Worm (Caenorhabditis elegans) whole organism, L3 larva: ENCODE data around the gene tag-290.

Experiments used
- R02D3.7 ChIP-seq: fragments of 150-350 bp; optimal IDR thresholded peaks from 2 replicates; lab custom pipeline; 2014; ENCODE audit warnings: missing biosample characterization, missing genetic modification characterization
- ZK546.5 ChIP-seq: sonication (generic microtip); optimal IDR thresholded peaks from 2 replicates; lab custom pipeline; 2017; ENCODE audit warnings: missing biosample characterization, missing genetic modification characterization
- ama-1 ChIP-seq: fragments of 150-350 bp; optimal IDR thresholded peaks from 2 replicates; lab custom pipeline; 2018
- ceh-28 ChIP-seq: fragments of 150-350 bp; optimal IDR thresholded peaks from 2 replicates; lab custom pipeline; 2014; ENCODE audit warnings: missing biosample characterization, missing genetic modification reagents, missing genetic modification characterization
- ceh-82 ChIP-seq: fragments of 150-350 bp; optimal IDR thresholded peaks from 2 replicates; lab custom pipeline; 2014; ENCODE audit warnings: missing biosample characterization, missing genetic modification characterization
- ceh-9 ChIP-seq: sonication (generic microtip); optimal IDR thresholded peaks from 2 replicates; lab custom pipeline; 2018; ENCODE audit warnings: missing biosample characterization, missing genetic modification characterization
- daf-12 ChIP-seq: fragments of 150-350 bp; optimal IDR thresholded peaks from 2 replicates; lab custom pipeline; 2014; ENCODE audit warnings: missing biosample characterization, missing genetic modification reagents, missing genetic modification characterization
- egl-27 ChIP-seq: sonication (generic microtip); optimal IDR thresholded peaks from 4 replicates; lab custom pipeline; 2017; ENCODE audit warnings: missing biosample characterization, missing genetic modification reagents, missing genetic modification characterization
- egl-5 ChIP-seq: fragments of 150-350 bp; optimal IDR thresholded peaks from 2 replicates; lab custom pipeline; 2017; ENCODE audit warnings: missing biosample characterization, missing genetic modification reagents, missing genetic modification characterization, inconsistent platforms
- elt-2 ChIP-seq: sonication (generic microtip); optimal IDR thresholded peaks from 2 replicates; lab custom pipeline; 2016; ENCODE audit warnings: missing genetic modification reagents, mild to moderate bottlenecking, missing genetic modification characterization, missing compliant biosample characterization
- elt-3 ChIP-seq, 3 experiments: fragments of 150-350 bp in 1 of 3; sonication (generic microtip) in 2 of 3; optimal IDR thresholded peaks; 2 replicates in 2 of 3; 4 replicates in 1 of 3; lab custom pipeline; 2014 to 2017; ENCODE audit warnings: missing biosample characterization in 3 of 3, missing genetic modification characterization in 3 of 3
- eor-1 ChIP-seq, 2 experiments: fragments of 150-350 bp; optimal IDR thresholded peaks; 2 replicates each; lab custom pipeline; 2014 to 2018; ENCODE audit warnings: missing biosample characterization in 2 of 2, missing genetic modification characterization in 2 of 2
- fkh-10 ChIP-seq: sonication (generic microtip); optimal IDR thresholded peaks from 2 replicates; lab custom pipeline; 2017; ENCODE audit warnings: missing biosample characterization, missing genetic modification reagents, missing genetic modification characterization
- fkh-2 ChIP-seq: fragments of 150-350 bp; optimal IDR thresholded peaks from 2 replicates; lab custom pipeline; 2014; ENCODE audit warnings: missing biosample characterization, missing genetic modification reagents, missing genetic modification characterization
- fos-1 ChIP-seq: fragments of 150-350 bp; optimal IDR thresholded peaks from 2 replicates; lab custom pipeline; 2014; ENCODE audit warnings: missing biosample characterization, missing genetic modification characterization
- hmg-11 ChIP-seq: sonication (generic microtip); optimal IDR thresholded peaks from 2 replicates; lab custom pipeline; 2016; ENCODE audit warnings: missing genetic modification characterization, missing compliant biosample characterization
- jun-1 ChIP-seq: fragments of 150-350 bp; optimal IDR thresholded peaks from 2 replicates; lab custom pipeline; 2014; ENCODE audit warnings: missing biosample characterization, missing genetic modification reagents, missing genetic modification characterization
- mdl-1 ChIP-seq: fragments of 150-350 bp; optimal IDR thresholded peaks from 2 replicates; lab custom pipeline; 2014; ENCODE audit warnings: missing biosample characterization, missing genetic modification characterization
- nhr-12 ChIP-seq: fragments of 150-350 bp; optimal IDR thresholded peaks from 2 replicates; lab custom pipeline; 2014; ENCODE audit warnings: missing biosample characterization, missing genetic modification characterization
- nhr-23 ChIP-seq: fragments of 150-350 bp; optimal IDR thresholded peaks from 2 replicates; lab custom pipeline; 2014; ENCODE audit warnings: missing biosample characterization, missing genetic modification reagents, missing genetic modification characterization
- nhr-25 ChIP-seq: sonication (generic microtip); optimal IDR thresholded peaks from 2 replicates; lab custom pipeline; 2017; ENCODE audit warnings: missing biosample characterization, missing genetic modification characterization
- nhr-28 ChIP-seq: fragments of 150-350 bp; optimal IDR thresholded peaks from 2 replicates; lab custom pipeline; 2014; ENCODE audit warnings: missing biosample characterization, missing genetic modification characterization
- nhr-43 ChIP-seq: sonication (generic microtip); optimal IDR thresholded peaks from 2 replicates; lab custom pipeline; 2016; ENCODE audit warnings: mild to moderate bottlenecking, missing genetic modification characterization, missing compliant biosample characterization; ENCODE audit not compliant: poor library complexity, severe bottlenecking
- nhr-76 ChIP-seq: fragments of 150-350 bp; sonication (generic microtip); optimal IDR thresholded peaks from 5 replicates; lab custom pipeline; 2014; ENCODE audit warnings: missing biosample characterization, missing genetic modification characterization
- nhr-77 ChIP-seq: fragments of 150-350 bp; optimal IDR thresholded peaks from 2 replicates; lab custom pipeline; 2014; ENCODE audit warnings: missing biosample characterization, missing genetic modification characterization
- pha-4 ChIP-seq: fragments of 150-350 bp; optimal IDR thresholded peaks from 2 replicates; lab custom pipeline; 2014; ENCODE audit warnings: missing biosample characterization, missing genetic modification reagents, missing genetic modification characterization
- pqm-1 ChIP-seq: fragments of 150-350 bp; optimal IDR thresholded peaks from 2 replicates; lab custom pipeline; 2017; ENCODE audit warnings: missing biosample characterization, missing genetic modification characterization, inconsistent platforms
- skn-1 ChIP-seq: fragments of 150-350 bp; optimal IDR thresholded peaks from 2 replicates; lab custom pipeline; 2014; ENCODE audit warnings: missing biosample characterization, missing genetic modification characterization
- snpc-4 ChIP-seq: fragments of 150-350 bp; optimal IDR thresholded peaks from 2 replicates; lab custom pipeline; 2014; ENCODE audit warnings: missing biosample characterization, missing genetic modification characterization
- tbx-2 ChIP-seq: sonication (generic microtip); optimal IDR thresholded peaks from 2 replicates; lab custom pipeline; 2016; ENCODE audit warnings: mild to moderate bottlenecking, missing genetic modification characterization, missing compliant biosample characterization
- unc-39 ChIP-seq: sonication (generic microtip); optimal IDR thresholded peaks from 4 replicates; lab custom pipeline; 2017; ENCODE audit warnings: missing biosample characterization, missing genetic modification characterization
- unc-62 ChIP-seq: fragments of 150-350 bp; sonication (generic microtip); optimal IDR thresholded peaks from 4 replicates; lab custom pipeline; 2014; ENCODE audit warnings: missing biosample characterization, missing genetic modification reagents, missing genetic modification characterization
- zag-1 ChIP-seq: fragments of 150-350 bp; optimal IDR thresholded peaks from 2 replicates; lab custom pipeline; 2014; ENCODE audit warnings: missing biosample characterization, missing genetic modification characterization
- ztf-11 ChIP-seq: fragments of 150-350 bp; optimal IDR thresholded peaks from 2 replicates; lab custom pipeline; 2014; ENCODE audit warnings: missing biosample characterization, missing genetic modification characterization

tag-290 gene

DNA sequence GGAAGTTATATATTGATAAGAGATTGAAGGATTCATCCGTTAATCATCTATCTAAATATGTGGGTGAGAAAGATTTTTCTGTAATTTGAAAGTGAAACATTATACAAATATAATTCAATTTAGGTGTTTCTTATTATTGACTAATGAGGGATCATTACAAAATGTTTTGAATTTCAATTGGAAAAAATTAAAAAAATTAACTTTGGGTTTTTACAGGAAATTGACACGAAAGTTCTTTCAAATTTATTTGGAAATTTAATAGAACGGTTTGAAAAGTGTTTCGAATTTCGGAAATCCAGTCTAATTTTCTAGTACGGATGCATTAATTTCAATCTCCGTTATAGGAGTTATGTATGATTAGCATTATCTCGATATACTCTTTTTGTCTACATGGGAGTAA, 40.0 kb downstream of the tag-290 start:
- TF ChIP-seq mdl-1, result no peak
- no peak for TF ChIP-seq ceh-9 (tag; lab: Kevin White, UChicago)
- no peak for TF ChIP-seq ama-1
- no peak for TF ChIP-seq daf-12
- TF ChIP-seq egl-5, result no peak
- no peak for TF ChIP-seq elt-3 (tag; optimal IDR thresholded peaks at IDR 0.05; lab: Kevin White, UChicago)
- TF ChIP-seq eor-1 (tag; optimal IDR thresholded peaks at IDR 0.05; lab: Kevin White, UChicago), result no peak
- no peak for TF ChIP-seq unc-62 (GFP tag; lab: Kevin White, UChicago)
- TF ChIP-seq nhr-28 (tag; lab: Kevin White, UChicago), result no peak
- no peak for TF ChIP-seq fkh-10 (GFP tag; lab: Kevin White, UChicago)
- TF ChIP-seq ZK546.5 (tag; lab: Kevin White, UChicago), result no peak
- TF ChIP-seq nhr-76 (tag; lab: Kevin White, UChicago), result no peak
- TF ChIP-seq nhr-25 (tag; lab: Kevin White, UChicago), result no peak
- TF ChIP-seq unc-39 (tag; lab: Kevin White, UChicago), result no peak
- no peak for TF ChIP-seq R02D3.7
- no peak for TF ChIP-seq nhr-43 (tag; lab: Kevin White, UChicago)
- TF ChIP-seq egl-27 (tag; lab: Kevin White, UChicago), result no peak
- TF ChIP-seq snpc-4, result no peak
- TF ChIP-seq nhr-12 (tag; lab: Kevin White, UChicago), result no peak

DNA sequence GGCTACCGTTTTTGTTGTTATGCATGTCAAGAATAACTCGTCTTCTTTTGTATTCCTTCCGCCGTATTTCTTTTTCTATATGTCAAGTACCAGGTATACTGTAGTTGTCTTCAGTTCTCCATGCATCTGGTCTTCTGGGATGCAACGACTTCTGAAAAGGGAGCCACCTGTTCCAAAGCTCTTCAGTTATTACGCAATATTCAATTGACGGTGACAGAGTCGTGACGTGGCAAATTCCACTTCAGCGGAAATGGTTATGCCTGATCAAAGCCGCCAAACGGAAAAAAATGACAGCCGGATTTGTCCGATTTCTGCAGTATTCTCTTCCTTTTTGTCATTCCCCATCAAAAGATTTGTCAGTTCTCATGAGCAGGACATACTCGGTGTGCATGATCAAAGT, 43.4 kb downstream of the tag-290 start:
- TF ChIP-seq tbx-2 (tag; lab: Kevin White, UChicago) (no peak), nhr-23 (no peak), pha-4 (tag; lab: Kevin White, UChicago) (no peak), ztf-11 (tag; lab: Kevin White, UChicago) (no peak), hmg-11 (no peak), nhr-77 (tag; lab: Kevin White, UChicago) (no peak), ceh-9 (tag; lab: Kevin White, UChicago) (no peak), elt-3 (tag; optimal IDR thresholded peaks at IDR 0.05; lab: Kevin White, UChicago) (no peak), jun-1 (no peak), fkh-2 (no peak), ceh-28 (tag; lab: Kevin White, UChicago) (no peak)

DNA sequence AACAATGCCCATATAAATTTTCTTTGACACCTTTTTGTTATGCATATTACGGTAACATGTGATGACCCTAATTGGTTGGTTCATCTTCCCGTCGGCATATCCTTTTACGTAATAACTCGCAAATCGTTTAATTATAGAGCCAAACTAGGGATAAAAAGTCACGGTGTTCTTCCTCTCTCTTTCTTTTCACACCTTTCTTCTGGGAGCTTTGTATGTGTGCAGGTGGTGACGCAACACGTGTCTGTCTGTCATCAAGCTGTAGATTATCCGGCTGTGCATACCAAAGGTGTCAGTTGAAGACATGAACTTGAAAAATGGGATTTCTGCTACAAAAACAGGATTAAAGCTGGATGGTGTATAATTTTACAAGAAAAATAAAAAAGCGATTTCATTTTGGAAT, 47.5 kb downstream of the tag-290 start:
- no peak for TF ChIP-seq skn-1 (tag; lab: Kevin White, UChicago)
- no peak for TF ChIP-seq pha-4 (tag; lab: Kevin White, UChicago)
- TF ChIP-seq egl-27 (tag; lab: Kevin White, UChicago), result no peak
- no peak for TF ChIP-seq ceh-9 (tag; lab: Kevin White, UChicago)
- no peak for TF ChIP-seq elt-2 (tag; lab: Kevin White, UChicago)
- no peak for TF ChIP-seq zag-1 (tag; lab: Kevin White, UChicago)
- no peak for TF ChIP-seq pqm-1 (tag; lab: Kevin White, UChicago)
- TF ChIP-seq ceh-82 (tag; lab: Kevin White, UChicago), result no peak
- no peak for TF ChIP-seq R02D3.7
- no peak for TF ChIP-seq fos-1 (tag; lab: Kevin White, UChicago)
- no peak for TF ChIP-seq tbx-2 (tag; lab: Kevin White, UChicago)
- no peak for TF ChIP-seq nhr-25 (tag; lab: Kevin White, UChicago)
- TF ChIP-seq nhr-28 (tag; lab: Kevin White, UChicago), result no peak
